Fruit fly (Drosophila melanogaster): Measurements from ENCODE around the gene Moca-cyp.

Gene Moca-cyp

dm6 chr3R:28326150-28326965, 13.8 kb upstream of the Moca-cyp start (continued):
- TF ChIP-seq esn (GFP tag; optimal IDR thresholded peaks at IDR 0.05) (peak; percentile 100), CG7368 (GFP tag; optimal IDR thresholded peaks at IDR 0.05) (peak; percentile 100), CG8632 (GFP tag; optimal IDR thresholded peaks at IDR 0.05) (peak; percentile 100), CG34406 (GFP tag; optimal IDR thresholded peaks at IDR 0.05) (peak; percentile 100), CG11294 (GFP tag; IDR thresholded peaks at IDR 0.05) (no peak), CG10669 (GFP tag; optimal IDR thresholded peaks at IDR 0.05) (peak; percentile 100), OdsH (GFP tag; optimal IDR thresholded peaks at IDR 0.05) (peak; percentile 100), CG10631 (GFP tag; optimal IDR thresholded peaks at IDR 0.05) (peak; percentile 100), fd59A (GFP tag; optimal IDR thresholded peaks at IDR 0.05) (peak; percentile 100), ss (GFP tag; optimal IDR thresholded peaks at IDR 0.05) (peak; percentile 100), acj6 (GFP tag; optimal IDR thresholded peaks at IDR 0.05) (peak; percentile 100), Hr39 (GFP tag; optimal IDR thresholded peaks at IDR 0.05) (peak; percentile 100), CG8319 (GFP tag; optimal IDR thresholded peaks at IDR 0.05) (peak; percentile 100), CG6276 (GFP tag; optimal IDR thresholded peaks at IDR 0.05) (peak; percentile 100), CG6854 (GFP tag; optimal IDR thresholded peaks at IDR 0.05) (peak; percentile 99), Hr4 (GFP tag; optimal IDR thresholded peaks at IDR 0.05) (peak; percentile 100), dac (GFP tag; optimal IDR thresholded peaks at IDR 0.05) (peak; percentile 100), svp (GFP tag) (peak; percentile 100)

- peak; percentile 71 for TF ChIP-seq svp (GFP tag)
- no peak for TF ChIP-seq CG11762 (GFP tag; optimal IDR thresholded peaks at IDR 0.05; ENCODE audit: insufficient read depth)
- TF ChIP-seq ss (GFP tag; optimal IDR thresholded peaks at IDR 0.05), result no peak
- TF ChIP-seq Met (GFP tag; optimal IDR thresholded peaks at IDR 0.05), result peak; percentile 48
- no peak for TF ChIP-seq CG16779 (tag; optimal IDR thresholded peaks at IDR 0.05)
- TF ChIP-seq Sox15 (GFP tag; optimal IDR thresholded peaks at IDR 0.05), result peak; percentile 36
- no peak for TF ChIP-seq fd85E (GFP tag; optimal IDR thresholded peaks at IDR 0.05)
- no peak for TF ChIP-seq fkh (GFP tag; optimal IDR thresholded peaks at IDR 0.05)
- TF ChIP-seq CG34406 (GFP tag; optimal IDR thresholded peaks at IDR 0.05), result peak; percentile 47
- TF ChIP-seq OdsH (GFP tag; optimal IDR thresholded peaks at IDR 0.05), result peak; percentile 49
- TF ChIP-seq vri (GFP tag; optimal IDR thresholded peaks at IDR 0.05), result no peak
- TF ChIP-seq Eip78C (GFP tag), result peak; percentile 92
- no peak for TF ChIP-seq CG8119 (GFP tag; IDR thresholded peaks at IDR 0.05)
- TF ChIP-seq Eip75B (GFP tag; optimal IDR thresholded peaks at IDR 0.05), result peak; percentile 28
- no peak for TF ChIP-seq dac (GFP tag; optimal IDR thresholded peaks at IDR 0.05)
- TF ChIP-seq esn (GFP tag; optimal IDR thresholded peaks at IDR 0.05), result peak; percentile 55
- no peak for TF ChIP-seq CG11902 (GFP tag; optimal IDR thresholded peaks at IDR 0.05)
- TF ChIP-seq Ets21C (GFP tag; optimal IDR thresholded peaks at IDR 0.05), result no peak
- TF ChIP-seq Hr4 (GFP tag; optimal IDR thresholded peaks at IDR 0.05), result peak; percentile 45
- TF ChIP-seq CG8632 (GFP tag; optimal IDR thresholded peaks at IDR 0.05), result peak; percentile 54
- peak; percentile 0 for TF ChIP-seq Ets96B (tag; optimal IDR thresholded peaks at IDR 0.05)
- TF ChIP-seq CG8319 (GFP tag; optimal IDR thresholded peaks at IDR 0.05), result peak; percentile 32
- TF ChIP-seq dsx (GFP tag; optimal IDR thresholded peaks at IDR 0.05; ENCODE audit: poor library complexity, severe bottlenecking), result no peak
- TF ChIP-seq pdm3 (GFP tag; optimal IDR thresholded peaks at IDR 0.05), result peak; percentile 48
- peak; percentile 38 for TF ChIP-seq CG32006 (GFP tag; optimal IDR thresholded peaks at IDR 0.05)
- no peak for TF ChIP-seq Eip93F (GFP tag; optimal IDR thresholded peaks at IDR 0.05)
- TF ChIP-seq CG1621 (tag; optimal IDR thresholded peaks at IDR 0.05), result no peak
- TF ChIP-seq topi (GFP tag; optimal IDR thresholded peaks at IDR 0.05), result peak; percentile 36
- peak; percentile 27 for TF ChIP-seq Sox102F (GFP tag; optimal IDR thresholded peaks at IDR 0.05)
- no peak for TF ChIP-seq Lpt (GFP tag; optimal IDR thresholded peaks at IDR 0.05)
- no peak for TF ChIP-seq CG3032 (tag; optimal IDR thresholded peaks at IDR 0.05)
- no peak for TF ChIP-seq CG6808 (GFP tag; optimal IDR thresholded peaks at IDR 0.05)
- peak; percentile 40 for TF ChIP-seq acj6 (GFP tag; optimal IDR thresholded peaks at IDR 0.05)
- peak; percentile 20 for TF ChIP-seq Sox14 (GFP tag; optimal IDR thresholded peaks at IDR 0.05)
- TF ChIP-seq CG10631 (GFP tag; optimal IDR thresholded peaks at IDR 0.05), result no peak
- no peak for TF ChIP-seq cyc (GFP tag; optimal IDR thresholded peaks at IDR 0.05)
- TF ChIP-seq CG6854 (GFP tag; optimal IDR thresholded peaks at IDR 0.05), result no peak
- no peak for TF ChIP-seq CG7368 (GFP tag; optimal IDR thresholded peaks at IDR 0.05)
- TF ChIP-seq Hr39 (GFP tag; optimal IDR thresholded peaks at IDR 0.05), result peak; percentile 57
- no peak for TF ChIP-seq fd59A (GFP tag; optimal IDR thresholded peaks at IDR 0.05)
- TF ChIP-seq CG11294 (GFP tag; IDR thresholded peaks at IDR 0.05), result no peak
- no peak for TF ChIP-seq eg (GFP tag; IDR thresholded peaks at IDR 0.05)
- TF ChIP-seq CG4318 (GFP tag; optimal IDR thresholded peaks at IDR 0.05), result no peak
- peak; percentile 37 for TF ChIP-seq CG3919 (GFP tag; optimal IDR thresholded peaks at IDR 0.05)
These were observed 13.0 kb upstream of the Moca-cyp start for dm6 chr3R:28327132-28327531.
